Worm (Caenorhabditis elegans): ENCODE data around the gene H37A05.4.

The H37A05.4 gene

DNA sequence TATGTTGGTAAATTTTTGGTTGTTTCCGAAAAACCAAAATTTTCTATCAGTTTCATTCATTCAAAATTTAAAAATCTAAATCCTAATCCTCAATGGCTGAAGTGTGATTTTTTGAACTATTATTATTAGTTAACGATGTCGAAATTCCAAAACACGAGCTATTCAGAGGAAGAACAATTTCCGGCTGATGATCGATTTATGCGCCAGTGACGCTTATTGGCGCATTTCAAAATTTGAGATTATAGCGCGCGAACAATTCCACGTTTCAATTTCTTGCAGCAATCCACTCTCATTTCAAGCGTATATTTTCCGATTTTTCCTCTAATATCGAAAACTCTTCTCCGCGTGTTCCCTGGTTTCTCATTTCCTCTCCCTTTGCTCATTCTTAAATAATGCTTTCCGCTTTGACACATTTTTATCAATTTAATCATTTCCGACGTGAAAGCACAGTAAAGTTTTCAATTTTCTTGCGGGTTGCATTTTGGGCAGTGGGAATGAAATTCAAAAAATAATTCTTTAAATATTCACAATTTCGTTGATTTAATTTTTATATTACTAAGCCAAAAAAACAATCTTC is 14.8 kb upstream of the H37A05.4 start (continued):
- TF ChIP-seq ceh-27 (GFP tag; optimal IDR thresholded peaks at IDR 0.05) (peak; percentile 6), egl-44 (GFP tag; IDR thresholded peaks at IDR 0.05) (no peak), cebp-2 (GFP tag; IDR thresholded peaks at IDR 0.05) (no peak), ceh-100 (GFP tag; IDR thresholded peaks at IDR 0.05) (no peak), D2030.7 (GFP tag; IDR thresholded peaks at IDR 0.05) (peak; percentile 68), ZK185.1 (tag; optimal IDR thresholded peaks at IDR 0.05; ENCODE audit: poor library complexity, severe bottlenecking) (peak; percentile 2), ztf-26 (tag; optimal IDR thresholded peaks at IDR 0.05) (no peak), mel-28 (tag; optimal IDR thresholded peaks at IDR 0.05; ENCODE audit: borderline replicate concordance) (no peak), hlh-12 (tag; optimal IDR thresholded peaks at IDR 0.05) (no peak), madf-10 (tag; optimal IDR thresholded peaks at IDR 0.05) (no peak), ztf-25 (GFP tag; IDR thresholded peaks at IDR 0.05) (no peak), bed-1 (GFP tag; IDR thresholded peaks at IDR 0.05) (no peak), lin-54 (GFP tag; optimal IDR thresholded peaks at IDR 0.05) (peak; percentile 38), dox-1 (GFP tag; IDR thresholded peaks at IDR 0.05) (peak; percentile 71), sptf-2 (GFP tag; optimal IDR thresholded peaks at IDR 0.05) (no peak), ztf-3 (GFP tag; optimal IDR thresholded peaks at IDR 0.05) (no peak), B0019.2 (GFP tag; conservative IDR thresholded peaks at IDR 0.05) (0 out of 2 replicates have a peak, but pooled peaks have one; percentile 9), F33H1.4 (GFP tag; IDR thresholded peaks at IDR 0.05) (peak; percentile 42), F52B5.7 (tag; optimal IDR thresholded peaks at IDR 0.05) (no peak), nhr-120 (GFP tag; IDR thresholded peaks at IDR 0.05) (no peak), madf-6 (GFP tag; IDR thresholded peaks at IDR 0.05) (peak; percentile 73; the same call in 1 of the 2 replicates), ekl-4 (GFP tag; IDR thresholded peaks at IDR 0.05) (no peak), madf-8 (GFP tag; conservative IDR thresholded peaks at IDR 0.05) (peak; percentile 26; the same call in 1 of the 2 replicates), ceh-40 (GFP tag; IDR thresholded peaks at IDR 0.05) (0 out of 2 replicates have a peak, but pooled peaks have one; percentile 22), somi-1 (GFP tag; optimal IDR thresholded peaks at IDR 0.05) (no peak), Y95B8A.8 (GFP tag; IDR thresholded peaks at IDR 0.05) (0 out of 2 replicates have a peak, but pooled peaks have one; percentile 5), K11D2.4 (GFP tag; IDR thresholded peaks at IDR 0.05) (no peak), Y67H2A.10 (GFP tag; conservative IDR thresholded peaks at IDR 0.05) (no peak), let-526 (GFP tag; IDR thresholded peaks at IDR 0.05) (no peak), lir-1 (GFP tag; conservative IDR thresholded peaks at IDR 0.05) (no peak), dpff-1 (tag; optimal IDR thresholded peaks at IDR 0.05) (no peak)

DNA sequence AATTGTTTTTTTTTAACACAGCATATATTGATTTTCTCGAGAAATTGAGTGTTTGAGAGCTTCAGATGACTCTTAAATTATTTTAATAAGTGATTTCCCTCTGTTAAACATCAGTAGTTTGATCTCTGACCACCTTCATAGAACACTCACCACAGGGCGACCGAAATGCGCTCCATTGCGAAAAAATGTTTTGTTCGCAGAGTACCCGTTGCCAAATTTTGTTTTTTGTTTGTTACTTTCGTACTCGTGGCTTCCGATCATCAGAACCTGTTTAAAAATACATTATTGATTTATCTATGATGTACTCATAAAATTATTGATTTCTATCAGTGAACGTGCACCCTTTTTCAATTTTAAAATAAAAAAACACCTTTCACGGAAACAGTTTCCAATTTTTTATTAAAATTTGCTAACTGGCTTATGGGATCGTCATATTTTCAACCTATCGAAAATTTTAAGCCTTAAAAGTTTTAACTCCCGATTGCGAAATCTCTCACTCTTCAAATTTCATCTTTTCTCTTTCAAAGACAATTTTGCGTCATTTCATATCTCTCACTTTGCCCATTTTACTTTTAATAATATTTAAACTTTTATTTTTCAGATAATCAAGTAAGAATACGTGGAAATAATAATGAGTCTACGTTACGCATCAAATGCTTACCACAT is 11.2 kb upstream of the H37A05.4 start, which contains the start of gene letm-1:
letm-1 (plus strand) TSS at position 598 of the 666 bp plus-strand sequence.
- TF ChIP-seq Y56A3A.18 (GFP tag; IDR thresholded peaks at IDR 0.05): no peak
- TF ChIP-seq lin-26 (GFP tag; IDR thresholded peaks at IDR 0.05): peak; percentile 15; the same call in 1 of the 2 replicates
- TF ChIP-seq ceh-79 (tag; optimal IDR thresholded peaks at IDR 0.05): no peak
- TF ChIP-seq madf-6 (GFP tag; IDR thresholded peaks at IDR 0.05): 0 out of 2 replicates have a peak, but pooled peaks have one; percentile 18
- TF ChIP-seq attf-5 (GFP tag; optimal IDR thresholded peaks at IDR 0.05): peak; percentile 21
- TF ChIP-seq pbrm-1 (GFP tag; IDR thresholded peaks at IDR 0.05): 0 out of 2 replicates have a peak, but pooled peaks have one; percentile 24
- TF ChIP-seq ztf-18 (tag; optimal IDR thresholded peaks at IDR 0.05): peak; percentile 15
- peak; percentile 51 for TF ChIP-seq nhr-80 (tag; optimal IDR thresholded peaks at IDR 0.05)
- TF ChIP-seq mcd-1 (GFP tag; IDR thresholded peaks at IDR 0.05): peak; percentile 14; the same call in 1 of the 2 replicates
- TF ChIP-seq cebp-1 (GFP tag; IDR thresholded peaks at IDR 0.05): peak; percentile 38; the same call in 1 of the 2 replicates
- TF ChIP-seq cebp-1 (tag; optimal IDR thresholded peaks at IDR 0.05): peak; percentile 92
